Fruit fly (Drosophila melanogaster) whole organism, embryonic: Measurements from ENCODE around the gene Frq2.

Experiments
- B-H2 ChIP-seq: fragments of 200-800 bp; sonication (Bioruptor generic); optimal IDR thresholded peaks from 2 replicates; lab custom pipeline; 2018; ENCODE audit warnings: missing biosample characterization, mild to moderate bottlenecking, missing genetic modification characterization
- CG10431 ChIP-seq: fragments of 200-800 bp; sonication (Bioruptor generic); optimal IDR thresholded peaks from 3 replicates; lab custom pipeline; 2018; ENCODE audit warnings: missing biosample characterization, mild to moderate bottlenecking, missing genetic modification characterization
- CG11723 ChIP-seq: fragments of 200-800 bp; sonication (Bioruptor generic); optimal IDR thresholded peaks from 2 replicates; lab custom pipeline; 2017; ENCODE audit warnings: missing biosample characterization, mild to moderate bottlenecking, missing genetic modification characterization
- CG13894 ChIP-seq: fragments of 200-800 bp; sonication (Bioruptor generic); optimal IDR thresholded peaks from 3 replicates; lab custom pipeline; 2018; ENCODE audit warnings: missing biosample characterization, mild to moderate bottlenecking, missing genetic modification characterization, moderate library complexity
- CG15011 ChIP-seq: fragments of 200-800 bp; sonication (Bioruptor generic); optimal IDR thresholded peaks from 3 replicates; lab custom pipeline; 2018; ENCODE audit warnings: missing biosample characterization, mild to moderate bottlenecking, missing genetic modification characterization
- CG17186 ChIP-seq: fragments of 200-800 bp; sonication (Bioruptor generic); optimal IDR thresholded peaks from 3 replicates; lab custom pipeline; 2017; ENCODE audit warnings: missing biosample characterization, missing genetic modification reagents, missing genetic modification characterization
- CG17361 ChIP-seq: fragments of 200-800 bp; sonication (Bioruptor generic); IDR thresholded peaks from 3 replicates; pipeline ENCODE4 v1.3.6; 2022; ENCODE audit warnings: missing biosample characterization, missing genetic modification characterization
- CG18011 ChIP-seq: fragments of 200-800 bp; sonication (Bioruptor generic); optimal IDR thresholded peaks from 2 replicates; lab custom pipeline; 2017; ENCODE audit warnings: missing biosample characterization, missing genetic modification characterization, mild to moderate bottlenecking, moderate library complexity, missing genotype
- CG30020 ChIP-seq: fragments of 200-800 bp; optimal IDR thresholded peaks from 2 replicates; lab custom pipeline; 2019; ENCODE audit warnings: missing biosample characterization, mild to moderate bottlenecking, missing genetic modification characterization, moderate library complexity
- CG3163 ChIP-seq: fragments of 200-800 bp; sonication (Bioruptor generic); optimal IDR thresholded peaks from 3 replicates; lab custom pipeline; 2016; ENCODE audit warnings: missing biosample characterization, missing genetic modification characterization
- CG33557 ChIP-seq: fragments of 200-800 bp; sonication (Bioruptor generic); optimal IDR thresholded peaks from 2 replicates; lab custom pipeline; 2019; ENCODE audit warnings: missing biosample characterization, mild to moderate bottlenecking, missing genetic modification characterization, moderate library complexity
- CG42726 ChIP-seq: fragments of 200-800 bp; sonication (Bioruptor generic); IDR thresholded peaks from 2 replicates; pipeline ENCODE4 v1.3.6; 2022; ENCODE audit warnings: missing biosample characterization, missing genetic modification characterization; ENCODE audit not compliant: partially characterized antibody
- CG43689 ChIP-seq: fragments of 200-800 bp; sonication (Bioruptor generic); IDR thresholded peaks from 2 replicates; pipeline ENCODE4 v1.3.6; 2022; ENCODE audit warnings: missing biosample characterization, missing genetic modification characterization
- CG6765 ChIP-seq: fragments of 200-800 bp; sonication (Bioruptor generic); optimal IDR thresholded peaks from 3 replicates; lab custom pipeline; 2017; ENCODE audit warnings: missing biosample characterization, mild to moderate bottlenecking, missing genetic modification characterization
- CG8089 ChIP-seq: fragments of 200-800 bp; sonication (Bioruptor generic); optimal IDR thresholded peaks from 3 replicates; lab custom pipeline; 2016; ENCODE audit warnings: missing biosample characterization, missing genetic modification characterization
- CG8924 ChIP-seq: fragments of 200-800 bp; optimal IDR thresholded peaks from 3 replicates; lab custom pipeline; 2019; ENCODE audit warnings: missing biosample characterization, mild to moderate bottlenecking, missing genetic modification characterization, moderate library complexity
- CG9437 ChIP-seq: fragments of 200-800 bp; sonication (Bioruptor generic); optimal IDR thresholded peaks from 2 replicates; lab custom pipeline; 2018; ENCODE audit warnings: missing biosample characterization, mild to moderate bottlenecking, missing genetic modification characterization
- CG9876 ChIP-seq: fragments of 200-800 bp; sonication (Bioruptor generic); optimal IDR thresholded peaks from 2 replicates; lab custom pipeline; 2016; ENCODE audit warnings: missing biosample characterization, missing genetic modification characterization
- Doc2 ChIP-seq: fragments of 200-800 bp; sonication (Bioruptor generic); IDR thresholded peaks from 2 replicates; pipeline ENCODE4 v1.3.6; 2022; ENCODE audit warnings: missing biosample characterization, missing genetic modification characterization
- Fer1 ChIP-seq: fragments of 200-800 bp; sonication (Bioruptor generic); optimal IDR thresholded peaks from 2 replicates; lab custom pipeline; 2017; ENCODE audit warnings: missing biosample characterization, mild to moderate bottlenecking, missing genetic modification characterization
- HmgZ ChIP-seq: fragments of 200-800 bp; sonication (Bioruptor generic); optimal IDR thresholded peaks from 2 replicates; lab custom pipeline; 2018; ENCODE audit warnings: missing biosample characterization, mild to moderate bottlenecking, missing genetic modification characterization
- MBD-R2 ChIP-seq: fragments of 200-800 bp; sonication (Bioruptor generic); IDR thresholded peaks from 2 replicates; pipeline ENCODE4 v1.3.6; 2022; ENCODE audit warnings: missing biosample characterization, missing genetic modification characterization
- MESR4 ChIP-seq: fragments of 200-800 bp; sonication (Bioruptor generic); optimal IDR thresholded peaks from 2 replicates; lab custom pipeline; 2018; ENCODE audit warnings: missing biosample characterization, mild to moderate bottlenecking, missing genetic modification characterization, moderate library complexity
- NC2α ChIP-seq: fragments of 200-800 bp; sonication (Bioruptor generic); optimal IDR thresholded peaks from 2 replicates; lab custom pipeline; 2016; ENCODE audit warnings: missing biosample characterization, missing genetic modification characterization
- Nf-YA ChIP-seq: fragments of 200-800 bp; sonication (Bioruptor generic); IDR thresholded peaks from 2 replicates; pipeline ENCODE4 v1.3.6; 2022; ENCODE audit warnings: missing biosample characterization, missing genetic modification characterization
- Nf-YB ChIP-seq: fragments of 200-800 bp; sonication (Bioruptor generic); optimal IDR thresholded peaks from 3 replicates; lab custom pipeline; 2019; ENCODE audit warnings: missing biosample characterization, mild to moderate bottlenecking, missing genetic modification characterization, moderate library complexity
- Nf-YC ChIP-seq: fragments of 200-800 bp; optimal IDR thresholded peaks from 3 replicates; lab custom pipeline; 2019; ENCODE audit warnings: missing biosample characterization, mild to moderate bottlenecking, missing genetic modification characterization, moderate library complexity
- Oaz ChIP-seq: fragments of 200-800 bp; sonication (Bioruptor generic); IDR thresholded peaks from 2 replicates; pipeline ENCODE4 v1.3.6; 2022; ENCODE audit warnings: missing biosample characterization, missing genetic modification characterization
- Optix ChIP-seq: fragments of 200-800 bp; sonication (Bioruptor generic); IDR thresholded peaks from 3 replicates; pipeline ENCODE4 v1.3.6; 2022; ENCODE audit warnings: missing biosample characterization, missing genetic modification characterization
- Ravus ChIP-seq: fragments of 200-800 bp; sonication (Bioruptor generic); IDR thresholded peaks from 2 replicates; pipeline ENCODE4 v1.3.6; 2022; ENCODE audit warnings: missing biosample characterization, missing genetic modification characterization
- Rfx ChIP-seq: fragments of 200-800 bp; sonication (Bioruptor generic); IDR thresholded peaks from 2 replicates; pipeline ENCODE4 v1.3.6; 2022; ENCODE audit warnings: missing biosample characterization, missing genetic modification characterization
- Rx ChIP-seq: fragments of 200-800 bp; sonication (Bioruptor generic); IDR thresholded peaks from 2 replicates; pipeline ENCODE4 v1.3.6; 2022; ENCODE audit warnings: missing biosample characterization, missing genetic modification characterization
- Tbp ChIP-seq: fragments of >200 bp; optimal IDR thresholded peaks from 2 replicates; lab custom pipeline; 2018; ENCODE audit warnings: missing biosample characterization, missing genetic modification characterization
- Xbp1 ChIP-seq: fragments of 200-800 bp; sonication (Bioruptor generic); optimal IDR thresholded peaks from 3 replicates; lab custom pipeline; 2016; ENCODE audit warnings: missing biosample characterization, mild to moderate bottlenecking, missing genetic modification characterization
- amos ChIP-seq: fragments of 200-800 bp; sonication (Bioruptor generic); IDR thresholded peaks from 2 replicates; pipeline ENCODE4 v1.3.6; 2022; ENCODE audit warnings: missing biosample characterization, missing genetic modification characterization; ENCODE audit not compliant: partially characterized antibody
- az2 ChIP-seq: fragments of 200-800 bp; sonication (Bioruptor generic); optimal IDR thresholded peaks from 3 replicates; lab custom pipeline; 2016; ENCODE audit warnings: missing biosample characterization, missing genetic modification characterization
- bcd ChIP-seq: fragments of 200-800 bp; sonication (Bioruptor generic); optimal IDR thresholded peaks from 2 replicates; lab custom pipeline; 2017; ENCODE audit warnings: missing biosample characterization, mild to moderate bottlenecking, missing genetic modification characterization
- emc ChIP-seq: fragments of 200-800 bp; sonication (Bioruptor generic); optimal IDR thresholded peaks from 2 replicates; lab custom pipeline; 2016; ENCODE audit warnings: missing biosample characterization, missing genetic modification characterization
- en ChIP-seq: fragments of 200-800 bp; sonication (Bioruptor generic); optimal IDR thresholded peaks from 2 replicates; lab custom pipeline; 2016; ENCODE audit warnings: missing biosample characterization, missing genetic modification characterization
- h ChIP-seq: fragments of >200 bp; optimal IDR thresholded peaks from 2 replicates; lab custom pipeline; 2017
- kah ChIP-seq: fragments of 200-800 bp; sonication (Bioruptor generic); optimal IDR thresholded peaks from 2 replicates; lab custom pipeline; 2018; ENCODE audit warnings: missing biosample characterization, mild to moderate bottlenecking, missing genetic modification characterization
- peb ChIP-seq: fragments of 200-800 bp; sonication (Bioruptor generic); IDR thresholded peaks from 2 replicates; pipeline ENCODE4 v1.3.6; 2022; ENCODE audit warnings: missing biosample characterization, missing genetic modification characterization
- pzg ChIP-seq: fragments of 200-800 bp; sonication (Bioruptor generic); optimal IDR thresholded peaks from 3 replicates; lab custom pipeline; 2018; ENCODE audit warnings: missing biosample characterization, mild to moderate bottlenecking, missing genetic modification characterization, moderate library complexity
- row ChIP-seq: fragments of 200-800 bp; sonication (Bioruptor generic); IDR thresholded peaks from 3 replicates; pipeline ENCODE4 v1.3.6; 2022; ENCODE audit warnings: missing biosample characterization, missing genetic modification characterization
- sd ChIP-seq: fragments of 200-800 bp; sonication (Bioruptor generic); optimal IDR thresholded peaks from 3 replicates; lab custom pipeline; 2018; ENCODE audit warnings: missing biosample characterization, mild to moderate bottlenecking, missing genetic modification characterization, moderate library complexity
- seq ChIP-seq: fragments of 200-800 bp; sonication (Bioruptor generic); IDR thresholded peaks from 2 replicates; pipeline ENCODE4 v1.3.6; 2022; ENCODE audit warnings: missing biosample characterization, missing genetic modification characterization
- sisA ChIP-seq: fragments of 200-800 bp; sonication (Bioruptor generic); IDR thresholded peaks from 2 replicates; pipeline ENCODE4 v1.3.6; 2022; ENCODE audit warnings: missing biosample characterization, missing genetic modification characterization
- sqz ChIP-seq: fragments of 200-800 bp; sonication (Bioruptor generic); optimal IDR thresholded peaks from 3 replicates; lab custom pipeline; 2018; ENCODE audit warnings: missing biosample characterization, mild to moderate bottlenecking, missing genetic modification characterization
- ssp ChIP-seq: fragments of 200-800 bp; sonication (Bioruptor generic); IDR thresholded peaks from 2 replicates; pipeline ENCODE4 v1.3.6; 2022; ENCODE audit warnings: missing biosample characterization, missing genetic modification characterization
- vnd ChIP-seq: fragments of 200-800 bp; sonication (Bioruptor generic); IDR thresholded peaks from 3 replicates; pipeline ENCODE4 v1.3.6; 2022; ENCODE audit warnings: missing biosample characterization, missing genetic modification characterization; ENCODE audit not compliant: partially characterized antibody
- zen ChIP-seq: fragments of 200-800 bp; sonication (Bioruptor generic); optimal IDR thresholded peaks from 3 replicates; lab custom pipeline; 2018; ENCODE audit warnings: missing biosample characterization, mild to moderate bottlenecking, missing genetic modification characterization, moderate library complexity

Gene Frq2

DNA sequence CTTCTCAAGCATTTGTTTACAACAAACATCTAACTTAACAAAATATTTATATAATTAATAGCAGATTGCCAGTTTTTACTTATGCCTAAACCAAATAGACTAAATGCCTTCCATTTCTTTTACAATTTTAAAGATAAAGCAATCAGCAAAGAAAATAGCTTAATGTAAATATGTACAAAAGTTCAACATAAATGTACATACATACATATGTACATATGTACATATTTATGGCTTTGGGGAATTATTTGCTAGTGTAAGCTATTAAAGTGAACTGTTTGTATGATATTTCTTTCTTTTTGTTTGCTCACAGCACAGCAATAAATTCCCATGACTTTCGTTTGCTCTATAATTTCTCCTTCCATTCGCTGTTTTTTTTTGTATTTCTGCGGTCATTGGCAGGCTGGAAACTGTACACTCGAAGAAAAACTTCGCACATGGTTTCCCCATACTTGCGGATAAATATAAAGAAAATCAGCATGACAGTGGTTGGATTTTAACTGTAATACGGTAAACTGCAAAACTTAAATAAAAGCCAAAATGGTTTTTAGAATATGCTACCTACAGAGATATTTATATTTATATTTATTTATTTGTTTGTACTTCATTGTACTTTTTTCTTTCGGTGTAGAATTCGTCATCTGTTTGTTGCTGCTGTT lies 36.4 kb upstream of the Frq2 start (continued):
- TF ChIP-seq CG18011 (GFP tag; lab: Kevin White, UChicago) (no peak), CG6765 (GFP tag; lab: Kevin White, UChicago) (no peak), Rx (GFP tag; lab: Robert Waterston, UW) (no peak), CG43689 (GFP tag; lab: Robert Waterston, UW) (no peak), Nf-YC (tag; lab: Kevin White, UChicago) (no peak), B-H2 (GFP tag; lab: Kevin White, UChicago) (no peak), MBD-R2 (GFP tag; lab: Robert Waterston, UW) (no peak), seq (GFP tag; lab: Robert Waterston, UW) (peak; percentile 35; the same call in 1 of the 2 replicates), CG9876 (GFP tag; lab: Kevin White, UChicago) (no peak), sisA (peak; percentile 21; the same call in 1 of the 2 replicates), az2 (GFP tag; lab: Kevin White, UChicago) (no peak), CG10431 (GFP tag; lab: Kevin White, UChicago) (no peak), CG17361 (GFP tag; lab: Robert Waterston, UW) (peak; percentile 50; the same call in 2 of the 3 replicates), Oaz (GFP tag; lab: Robert Waterston, UW) (no peak), Optix (no peak), Ravus (GFP tag; lab: Robert Waterston, UW) (no peak), sqz (no peak), peb (GFP tag; lab: Robert Waterston, UW) (no peak), Rfx (GFP tag; lab: Robert Waterston, UW) (peak; percentile 33), CG9437 (GFP tag; lab: Kevin White, UChicago) (no peak), ssp (GFP tag; lab: Robert Waterston, UW) (no peak), pzg (GFP tag; lab: Kevin White, UChicago) (no peak), CG17186 (GFP tag; lab: Kevin White, UChicago) (no peak), NC2α (GFP tag; lab: Kevin White, UChicago) (no peak), Doc2 (GFP tag; lab: Robert Waterston, UW) (no peak), CG3163 (GFP tag; lab: Kevin White, UChicago) (no peak), row (GFP tag; lab: Robert Waterston, UW) (peak; percentile 33; the same call in 2 of the 3 replicates), sd (tag; lab: Kevin White, UChicago) (no peak), Xbp1 (GFP tag; lab: Kevin White, UChicago) (peak; percentile 12), zen (tag; lab: Kevin White, UChicago) (no peak), emc (GFP tag; lab: Kevin White, UChicago) (no peak), CG30020 (tag; lab: Kevin White, UChicago) (no peak), h (lab: Kevin White, UChicago) (no peak), en (GFP tag; lab: Kevin White, UChicago) (no peak), CG33557 (GFP tag; lab: Kevin White, UChicago) (no peak), Nf-YA (GFP tag; lab: Robert Waterston, UW) (no peak), CG8924 (tag; lab: Kevin White, UChicago) (no peak), CG42726 (GFP tag; lab: Robert Waterston, UW) (no peak), vnd (GFP tag; lab: Robert Waterston, UW) (no peak), Fer1 (GFP tag; lab: Kevin White, UChicago) (no peak), Nf-YB (no peak), CG11723 (GFP tag; lab: Kevin White, UChicago) (no peak), MESR4 (no peak), CG13894 (no peak), amos (GFP tag; lab: Robert Waterston, UW) (no peak), kah (GFP tag; lab: Kevin White, UChicago) (no peak), bcd (GFP tag; lab: Kevin White, UChicago) (no peak), CG8089 (GFP tag; lab: Kevin White, UChicago) (no peak), HmgZ (tag; lab: Kevin White, UChicago) (no peak), CG15011 (no peak), Tbp (no peak)
